In genomic region chrX:7336121-7336961, dm6 we compare ENCODE assay signal across 1 fruit fly cellular context.
TF ChIP-seq lines count a peak whose summit lies in the region.

No protein-coding gene starts in this region.

TF ChIP-seq in whole organism, embryonic, 481 proteins besides CTCF, POLR2A, EP300 and RAD21 (continued from another document and continues in another):
- TF ChIP-seq Dfd (GFP tag; optimal IDR thresholded peaks at IDR 0.05; lab: Kevin White, UChicago) (no peak), CG34376 (GFP tag; optimal IDR thresholded peaks at IDR 0.05; lab: Kevin White, UChicago) (no peak), CG12104 (GFP tag; optimal IDR thresholded peaks at IDR 0.05; lab: Kevin White, UChicago) (peak; percentile 76), luna (GFP tag; optimal IDR thresholded peaks at IDR 0.05; lab: Kevin White, UChicago) (peak; percentile 68), Dll (GFP tag; IDR thresholded peaks at IDR 0.05; lab: Robert Waterston, UW; ENCODE audit: partially characterized antibody) (no peak), CG13287 (GFP tag; IDR thresholded peaks at IDR 0.05; lab: Robert Waterston, UW; ENCODE audit: partially characterized antibody) (no peak), danr (GFP tag; IDR thresholded peaks at IDR 0.05; lab: Robert Waterston, UW) (peak; percentile 80), CG10274 (GFP tag; optimal IDR thresholded peaks at IDR 0.05; lab: Kevin White, UChicago) (peak; percentile 70), Mes4 (GFP tag; optimal IDR thresholded peaks at IDR 0.05; lab: Kevin White, UChicago) (peak; percentile 89), lola (GFP tag; optimal IDR thresholded peaks at IDR 0.05; lab: Kevin White, UChicago) (peak in 1 of 3 experiments; percentile 93), Lim3 (GFP tag; IDR thresholded peaks at IDR 0.05; lab: Robert Waterston, UW) (peak; percentile 61), CG17829 (tag; optimal IDR thresholded peaks at IDR 0.05; lab: Kevin White, UChicago) (peak; percentile 95), Side (GFP tag; optimal IDR thresholded peaks at IDR 0.05; lab: Kevin White, UChicago) (peak; percentile 90), phol (tag; optimal IDR thresholded peaks at IDR 0.05; lab: Kevin White, UChicago) (peak; percentile 96), Asciz (GFP tag; optimal IDR thresholded peaks at IDR 0.05; lab: Kevin White, UChicago) (peak; percentile 93), mirr (GFP tag; optimal IDR thresholded peaks at IDR 0.05; lab: Kevin White, UChicago) (peak; percentile 55), gcm (GFP tag; optimal IDR thresholded peaks at IDR 0.05; lab: Kevin White, UChicago) (peak; percentile 93), CG14667 (GFP tag; IDR thresholded peaks at IDR 0.05; lab: Robert Waterston, UW) (peak; percentile 74), Adf1 (GFP tag; IDR thresholded peaks at IDR 0.05; lab: Robert Waterston, UW) (no peak), Max (GFP tag; optimal IDR thresholded peaks at IDR 0.05; lab: Kevin White, UChicago) (peak; percentile 90), Antp (GFP tag; optimal IDR thresholded peaks at IDR 0.05; lab: Kevin White, UChicago) (peak; percentile 92), Spps (tag; optimal IDR thresholded peaks at IDR 0.05; lab: Kevin White, UChicago) (peak; percentile 84), Ada2b (GFP tag; IDR thresholded peaks at IDR 0.05; lab: Robert Waterston, UW) (peak; percentile 84), run (tag; optimal IDR thresholded peaks at IDR 0.05; lab: Kevin White, UChicago) (peak; percentile 87), trem (tag; optimal IDR thresholded peaks at IDR 0.05; lab: Kevin White, UChicago) (peak; percentile 94), nau (GFP tag; optimal IDR thresholded peaks at IDR 0.05; lab: Kevin White, UChicago) (peak; percentile 86), Fer1 (GFP tag; optimal IDR thresholded peaks at IDR 0.05; lab: Kevin White, UChicago) (peak; percentile 91), CG13775 (GFP tag; optimal IDR thresholded peaks at IDR 0.05; lab: Kevin White, UChicago) (peak; percentile 82), Mrtf (GFP tag; IDR thresholded peaks at IDR 0.05; lab: Robert Waterston, UW) (peak; percentile 89), wor (GFP tag; IDR thresholded peaks at IDR 0.05; lab: Robert Waterston, UW) (peak; percentile 86), ase (GFP tag; IDR thresholded peaks at IDR 0.05; lab: Robert Waterston, UW) (peak; percentile 84), CG8290 (GFP tag; optimal IDR thresholded peaks at IDR 0.05; lab: Kevin White, UChicago) (peak; percentile 74), CG8290 (tag; optimal IDR thresholded peaks at IDR 0.05; lab: Kevin White, UChicago) (peak; percentile 63 to 93), CG13296 (GFP tag; optimal IDR thresholded peaks at IDR 0.05; lab: Kevin White, UChicago) (peak; percentile 85), CG16815 (GFP tag; optimal IDR thresholded peaks at IDR 0.05; lab: Kevin White, UChicago) (peak; percentile 85), toy (GFP tag; IDR thresholded peaks at IDR 0.05; lab: Robert Waterston, UW) (0 out of 2 replicates have a peak, but pooled peaks have one; percentile 16), al (GFP tag; IDR thresholded peaks at IDR 0.05; lab: Robert Waterston, UW) (peak; percentile 50; the same call in 1 of the 2 replicates), CG2202 (tag; optimal IDR thresholded peaks at IDR 0.05; lab: Kevin White, UChicago) (peak; percentile 93), sd (tag; optimal IDR thresholded peaks at IDR 0.05; lab: Kevin White, UChicago) (peak; percentile 71), CG4854 (GFP tag; optimal IDR thresholded peaks at IDR 0.05; lab: Kevin White, UChicago) (peak; percentile 83), tll (GFP tag; optimal IDR thresholded peaks at IDR 0.05; lab: Kevin White, UChicago) (no peak), eve (GFP tag; optimal IDR thresholded peaks at IDR 0.05; lab: Kevin White, UChicago) (peak in 1 of 2 experiments; percentile 96), Atf3 (GFP tag; optimal IDR thresholded peaks at IDR 0.05; lab: Kevin White, UChicago) (peak; percentile 89), jigr1 (GFP tag; IDR thresholded peaks at IDR 0.05; lab: Robert Waterston, UW) (peak; percentile 78; the same call in 2 of the 3 replicates), CG8924 (tag; optimal IDR thresholded peaks at IDR 0.05; lab: Kevin White, UChicago) (peak; percentile 95), cg (GFP tag; optimal IDR thresholded peaks at IDR 0.05; lab: Kevin White, UChicago) (peak; percentile 88), CG16779 (GFP tag; IDR thresholded peaks at IDR 0.05; lab: Robert Waterston, UW) (no peak), nmo (GFP tag; optimal IDR thresholded peaks at IDR 0.05; lab: Kevin White, UChicago) (peak; percentile 94), CG3847 (GFP tag; IDR thresholded peaks at IDR 0.05; lab: Robert Waterston, UW) (peak; percentile 79), CG11398 (GFP tag; optimal IDR thresholded peaks at IDR 0.05; lab: Kevin White, UChicago) (peak; percentile 84), lmd (GFP tag; IDR thresholded peaks at IDR 0.05; lab: Robert Waterston, UW) (peak; percentile 91), CG10979 (tag; optimal IDR thresholded peaks at IDR 0.05; lab: Kevin White, UChicago) (peak; percentile 96), org-1 (GFP tag; optimal IDR thresholded peaks at IDR 0.05; lab: Kevin White, UChicago) (peak; percentile 89), Usf (GFP tag; optimal IDR thresholded peaks at IDR 0.05; lab: Kevin White, UChicago) (peak; percentile 82), Camta (GFP tag; optimal IDR thresholded peaks at IDR 0.05; lab: Kevin White, UChicago) (peak; percentile 86), CrebB (tag; optimal IDR thresholded peaks at IDR 0.05; lab: Kevin White, UChicago) (peak; percentile 85), dm (GFP tag; optimal IDR thresholded peaks at IDR 0.05; lab: Kevin White, UChicago) (peak; percentile 87), exex (tag; optimal IDR thresholded peaks at IDR 0.05; lab: Kevin White, UChicago) (peak; percentile 61), CG33213 (GFP tag; optimal IDR thresholded peaks at IDR 0.05; lab: Kevin White, UChicago) (peak; percentile 85), CG14441 (GFP tag; IDR thresholded peaks at IDR 0.05; lab: Robert Waterston, UW) (peak; percentile 82), so (GFP tag; IDR thresholded peaks at IDR 0.05; lab: Robert Waterston, UW) (peak; percentile 87), tio (GFP tag; optimal IDR thresholded peaks at IDR 0.05; lab: Kevin White, UChicago) (peak; percentile 90), PHDP (tag; optimal IDR thresholded peaks at IDR 0.05; lab: Kevin White, UChicago) (peak; percentile 93), aop (GFP tag; IDR thresholded peaks at IDR 0.05; lab: Robert Waterston, UW) (no peak), CG12942 (GFP tag; optimal IDR thresholded peaks at IDR 0.05; lab: Kevin White, UChicago) (peak; percentile 88), CG7357 (GFP tag; IDR thresholded peaks at IDR 0.05; lab: Robert Waterston, UW) (peak; percentile 79), Med (GFP tag; lab: Kevin White, UChicago) (peak; percentile 96), Ssrp (tag; optimal IDR thresholded peaks at IDR 0.05; lab: Kevin White, UChicago) (peak; percentile 93), gce (GFP tag; IDR thresholded peaks at IDR 0.05; lab: Robert Waterston, UW) (peak; percentile 81; the same call in 2 of the 3 replicates), ham (GFP tag; IDR thresholded peaks at IDR 0.05; lab: Robert Waterston, UW) (no peak), CG7928 (GFP tag; optimal IDR thresholded peaks at IDR 0.05; lab: Kevin White, UChicago) (peak; percentile 30), CG13123 (GFP tag; optimal IDR thresholded peaks at IDR 0.05; lab: Kevin White, UChicago) (peak; percentile 69), br (optimal IDR thresholded peaks at IDR 0.05; lab: Kevin White, UChicago) (no peak), D19B (GFP tag; optimal IDR thresholded peaks at IDR 0.05; lab: Kevin White, UChicago) (peak; percentile 59), CG7556 (GFP tag; optimal IDR thresholded peaks at IDR 0.05; lab: Kevin White, UChicago) (peak; percentile 85), CG4617 (GFP tag; optimal IDR thresholded peaks at IDR 0.05; lab: Kevin White, UChicago; ENCODE audit: borderline replicate concordance) (peak; percentile 82), Blimp-1 (GFP tag; optimal IDR thresholded peaks at IDR 0.05; lab: Kevin White, UChicago) (peak; percentile 92), bcd (GFP tag; optimal IDR thresholded peaks at IDR 0.05; lab: Kevin White, UChicago) (peak; percentile 90), CG5245 (GFP tag; optimal IDR thresholded peaks at IDR 0.05; lab: Kevin White, UChicago) (peak; percentile 87), Neu2 (GFP tag; optimal IDR thresholded peaks at IDR 0.05; lab: Kevin White, UChicago; ENCODE audit: borderline replicate concordance) (peak; percentile 76), CG7786 (GFP tag; optimal IDR thresholded peaks at IDR 0.05; lab: Kevin White, UChicago) (peak; percentile 87), gfzf (GFP tag; optimal IDR thresholded peaks at IDR 0.05; lab: Kevin White, UChicago) (no peak), kay (GFP tag; optimal IDR thresholded peaks at IDR 0.05; lab: Kevin White, UChicago) (peak; percentile 81), CG6791 (GFP tag; IDR thresholded peaks at IDR 0.05; lab: Robert Waterston, UW; ENCODE audit: partially characterized antibody) (no peak), slbo (GFP tag; IDR thresholded peaks at IDR 0.05; lab: Robert Waterston, UW) (peak; percentile 70), CG8765 (GFP tag; IDR thresholded peaks at IDR 0.05; lab: Robert Waterston, UW) (peak; percentile 77; the same call in 1 of the 2 replicates), zen2 (GFP tag; IDR thresholded peaks at IDR 0.05; lab: Robert Waterston, UW; ENCODE audit: partially characterized antibody) (no peak), CG15601 (tag; optimal IDR thresholded peaks at IDR 0.05; lab: Kevin White, UChicago) (peak; percentile 91), ERR (GFP tag; optimal IDR thresholded peaks at IDR 0.05; lab: Kevin White, UChicago) (peak; percentile 77), CHES-1-like (GFP tag; optimal IDR thresholded peaks at IDR 0.05; lab: Kevin White, UChicago) (peak; percentile 86), Doc3 (GFP tag; IDR thresholded peaks at IDR 0.05; lab: Robert Waterston, UW; ENCODE audit: partially characterized antibody) (no peak), sim (GFP tag; IDR thresholded peaks at IDR 0.05; lab: Robert Waterston, UW) (peak; percentile 61; the same call in 1 of the 2 replicates), CG9817 (tag; optimal IDR thresholded peaks at IDR 0.05; lab: Kevin White, UChicago) (peak; percentile 81), CG15073 (GFP tag; optimal IDR thresholded peaks at IDR 0.05; lab: Kevin White, UChicago) (peak; percentile 69), pho (GFP tag; optimal IDR thresholded peaks at IDR 0.05; lab: Kevin White, UChicago) (peak; percentile 79), dysf (GFP tag; IDR thresholded peaks at IDR 0.05; lab: Robert Waterston, UW) (peak; percentile 91), CG6272 (GFP tag; IDR thresholded peaks at IDR 0.05; lab: Robert Waterston, UW) (peak; percentile 77; the same call in 1 of the 2 replicates), Sry-δ (GFP tag; optimal IDR thresholded peaks at IDR 0.05; lab: Kevin White, UChicago) (peak; percentile 47), bowl (GFP tag; IDR thresholded peaks at IDR 0.05; lab: Robert Waterston, UW) (peak; percentile 48; the same call in 1 of the 2 replicates), CG4424 (GFP tag; optimal IDR thresholded peaks at IDR 0.05; lab: Kevin White, UChicago) (peak; percentile 93), CG6683 (GFP tag; optimal IDR thresholded peaks at IDR 0.05; lab: Kevin White, UChicago) (peak; percentile 69), gem (tag; optimal IDR thresholded peaks at IDR 0.05; lab: Kevin White, UChicago) (peak; percentile 97), CG31224 (GFP tag; IDR thresholded peaks at IDR 0.05; lab: Robert Waterston, UW) (peak; percentile 51; the same call in 1 of the 2 replicates), CG10959 (GFP tag; IDR thresholded peaks at IDR 0.05; lab: Robert Waterston, UW) (peak; percentile 83), CG3407 (GFP tag; optimal IDR thresholded peaks at IDR 0.05; lab: Kevin White, UChicago) (peak; percentile 88), fd96Cb (tag; optimal IDR thresholded peaks at IDR 0.05; lab: Kevin White, UChicago) (peak; percentile 96), Chrac-16 (GFP tag; optimal IDR thresholded peaks at IDR 0.05; lab: Kevin White, UChicago) (peak; percentile 93), Bgb (GFP tag; IDR thresholded peaks at IDR 0.05; lab: Robert Waterston, UW; ENCODE audit: partially characterized antibody) (no peak), CG15269 (tag; optimal IDR thresholded peaks at IDR 0.05; lab: Kevin White, UChicago) (peak; percentile 92), CG10209 (GFP tag; optimal IDR thresholded peaks at IDR 0.05; lab: Kevin White, UChicago) (peak; percentile 94), chm (GFP tag; IDR thresholded peaks at IDR 0.05; lab: Robert Waterston, UW) (peak; percentile 67), CG17802 (tag; optimal IDR thresholded peaks at IDR 0.05; lab: Kevin White, UChicago) (peak; percentile 80), az2 (GFP tag; optimal IDR thresholded peaks at IDR 0.05; lab: Kevin White, UChicago) (peak; percentile 91), lilli (GFP tag; optimal IDR thresholded peaks at IDR 0.05; lab: Kevin White, UChicago) (peak; percentile 87), CG14860 (GFP tag; IDR thresholded peaks at IDR 0.05; lab: Robert Waterston, UW; ENCODE audit: partially characterized antibody) (no peak), Dek (tag; optimal IDR thresholded peaks at IDR 0.05; lab: Kevin White, UChicago) (peak; percentile 76), CG17328 (GFP tag; IDR thresholded peaks at IDR 0.05; lab: Robert Waterston, UW) (peak; percentile 91), ATbp (GFP tag; optimal IDR thresholded peaks at IDR 0.05; lab: Kevin White, UChicago) (peak; percentile 94), Drgx (GFP tag; IDR thresholded peaks at IDR 0.05; lab: Robert Waterston, UW) (peak; percentile 74), Hmr (GFP tag; optimal IDR thresholded peaks at IDR 0.05; lab: Kevin White, UChicago) (peak; percentile 80), CG31441 (GFP tag; IDR thresholded peaks at IDR 0.05; lab: Robert Waterston, UW) (peak; percentile 91), Sry-β (GFP tag; optimal IDR thresholded peaks at IDR 0.05; lab: Kevin White, UChicago) (peak; percentile 61), bbx (GFP tag; IDR thresholded peaks at IDR 0.05; lab: Robert Waterston, UW; ENCODE audit: partially characterized antibody) (no peak), CG5180 (GFP tag; optimal IDR thresholded peaks at IDR 0.05; lab: Kevin White, UChicago) (peak; percentile 78), CG14965 (GFP tag; optimal IDR thresholded peaks at IDR 0.05; lab: Kevin White, UChicago; ENCODE audit: borderline replicate concordance) (peak; percentile 56), nom (GFP tag; optimal IDR thresholded peaks at IDR 0.05; lab: Kevin White, UChicago) (no peak), CG17361 (GFP tag; IDR thresholded peaks at IDR 0.05; lab: Robert Waterston, UW) (peak; percentile 68), HLH3B (GFP tag; IDR thresholded peaks at IDR 0.05; lab: Robert Waterston, UW) (peak; percentile 85), hb (GFP tag; IDR thresholded peaks at IDR 0.05; lab: Robert Waterston, UW; ENCODE audit: partially characterized antibody) (no peak)
